Worm (Caenorhabditis elegans): ENCODE data around the gene kat-1.

DNA sequence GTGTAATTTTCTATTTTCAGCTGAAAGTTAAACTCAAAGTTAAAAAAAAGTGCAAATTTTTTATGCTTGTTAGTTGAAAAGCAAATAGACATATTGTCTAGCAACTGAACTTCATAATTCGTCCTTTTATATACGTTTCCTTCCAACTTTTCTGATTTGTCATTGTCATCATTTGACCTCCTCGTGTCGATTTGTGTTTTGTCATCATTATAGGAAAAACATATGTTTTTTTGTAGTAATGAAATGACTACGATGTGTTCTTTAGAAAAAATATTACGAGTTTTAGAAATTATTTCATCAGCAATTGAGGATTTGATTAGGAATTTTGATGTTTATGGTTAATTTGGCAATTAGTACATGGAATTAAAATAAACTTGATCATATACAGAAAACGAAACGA is 12.8 kb upstream of the kat-1 start:
- TF ChIP-seq dmd-6 (GFP tag; IDR thresholded peaks at IDR 0.05) (no peak), unc-62 (GFP tag; optimal IDR thresholded peaks at IDR 0.05 in 1 of 2) (no peak), unc-62 (tag; optimal IDR thresholded peaks at IDR 0.05) (no peak), nhr-76 (tag; optimal IDR thresholded peaks at IDR 0.05) (no peak)
